Worm (Caenorhabditis elegans): ENCODE results near the gene anoh-2.

ce11 chrIV:14675789-14676188, 17.7 kb downstream of the anoh-2 start:
- TF ChIP-seq che-1 (tag; optimal IDR thresholded peaks at IDR 0.05) = no peak
- TF ChIP-seq nhr-11 (tag; optimal IDR thresholded peaks at IDR 0.05) = no peak
- TF ChIP-seq ztf-16 (tag; optimal IDR thresholded peaks at IDR 0.05) = no peak
